Worm (Caenorhabditis elegans): ENCODE measurements around the gene mak-1.

The mak-1 gene

DNA sequence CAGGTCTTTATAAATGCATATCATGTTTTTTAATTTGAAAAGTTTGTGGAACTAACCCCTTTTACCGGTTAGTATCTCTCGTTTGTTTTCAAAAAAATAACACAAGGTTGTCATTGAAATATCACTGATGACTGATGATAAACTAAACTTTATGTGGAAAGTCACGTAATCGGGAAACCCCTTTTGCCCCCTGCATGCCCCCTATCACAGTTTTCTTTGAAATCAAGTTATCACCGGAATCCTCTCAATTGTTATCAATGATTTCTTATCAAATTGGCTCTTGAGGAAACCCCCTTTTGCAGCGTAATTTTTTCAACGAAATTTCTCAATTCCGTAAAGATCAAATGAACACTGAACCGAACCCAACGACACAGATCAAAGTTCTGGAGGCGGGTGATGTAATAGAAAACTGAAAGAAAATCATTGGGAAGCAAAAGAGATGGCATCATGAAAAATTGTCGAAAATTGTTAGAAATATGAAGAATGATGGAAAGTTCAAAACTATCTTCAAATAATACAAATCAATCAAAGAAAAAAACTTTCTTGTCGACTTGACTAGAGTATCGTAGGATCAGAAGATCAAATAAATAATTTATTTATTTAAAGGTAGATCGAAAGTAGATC lies 3.4 kb upstream of the mak-1 start (continued):
- TF ChIP-seq ceh-8 (GFP tag; optimal IDR thresholded peaks at IDR 0.05), result no peak
- TF ChIP-seq unc-98 (GFP tag; IDR thresholded peaks at IDR 0.05), result no peak
- TF ChIP-seq rnt-1 (tag; optimal IDR thresholded peaks at IDR 0.05), result no peak
- TF ChIP-seq hlh-4 (tag; optimal IDR thresholded peaks at IDR 0.05), result no peak
- no peak for TF ChIP-seq Y116A8C.19 (tag; optimal IDR thresholded peaks at IDR 0.05; ENCODE audit: borderline replicate concordance)
- no peak for TF ChIP-seq dpl-1 (GFP tag; optimal IDR thresholded peaks at IDR 0.05)
- TF ChIP-seq vab-15 (tag; optimal IDR thresholded peaks at IDR 0.05), result no peak

DNA sequence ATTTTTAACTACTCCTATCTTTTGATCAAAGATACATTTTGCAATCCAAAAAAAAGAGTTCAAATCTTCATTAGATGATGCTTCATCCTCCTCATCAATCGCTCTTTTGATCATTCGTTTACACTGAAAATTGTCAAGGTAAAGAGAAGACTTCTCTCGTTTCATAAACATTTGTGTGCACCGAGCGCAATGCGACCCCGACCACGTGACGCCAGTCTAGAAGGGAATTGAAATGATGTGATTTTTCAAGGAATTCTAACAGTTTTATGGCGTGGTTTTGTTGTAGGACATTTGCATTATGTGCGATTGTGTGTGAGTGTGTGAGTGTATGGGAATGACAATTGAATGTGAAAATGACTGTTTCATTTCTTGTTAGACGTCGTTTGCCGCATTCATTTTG lies 2.6 kb upstream of the mak-1 start:
- TF ChIP-seq mep-1 (tag; optimal IDR thresholded peaks at IDR 0.05) (peak; percentile 18), sptf-1 (tag; optimal IDR thresholded peaks at IDR 0.05) (no peak), nhr-84 (tag; optimal IDR thresholded peaks at IDR 0.05) (no peak), lsy-2 (tag; optimal IDR thresholded peaks at IDR 0.05) (peak; percentile 25 to 53), C04F5.9 (tag; optimal IDR thresholded peaks at IDR 0.05) (no peak), efl-3 (GFP tag; optimal IDR thresholded peaks at IDR 0.05) (no peak), tlp-1 (tag; optimal IDR thresholded peaks at IDR 0.05) (no peak), C34B4.2 (tag; optimal IDR thresholded peaks at IDR 0.05) (no peak), ama-1 (optimal IDR thresholded peaks at IDR 0.05) (no peak), ceh-90 (tag; optimal IDR thresholded peaks at IDR 0.05) (no peak), ceh-88 (GFP tag; IDR thresholded peaks at IDR 0.05) (no peak), unc-62 (GFP tag; optimal IDR thresholded peaks at IDR 0.05) (no peak), fos-1 (tag; optimal IDR thresholded peaks at IDR 0.05) (no peak), zag-1 (tag; optimal IDR thresholded peaks at IDR 0.05) (no peak), xbp-1 (tag; optimal IDR thresholded peaks at IDR 0.05) (peak; percentile 2), snpc-4 (tag; optimal IDR thresholded peaks at IDR 0.05) (no peak), hlh-4 (tag; optimal IDR thresholded peaks at IDR 0.05) (no peak), irx-1 (tag; optimal IDR thresholded peaks at IDR 0.05) (peak; percentile 7), lin-35 (GFP tag; optimal IDR thresholded peaks at IDR 0.05) (peak; percentile 4 to 55), nhr-237 (tag; optimal IDR thresholded peaks at IDR 0.05) (no peak), mdl-1 (tag; optimal IDR thresholded peaks at IDR 0.05) (peak in 1 of 2 experiments; percentile 86), hlh-17 (GFP tag; optimal IDR thresholded peaks at IDR 0.05; ENCODE audit: borderline replicate concordance) (no peak), hpl-2 (GFP tag; optimal IDR thresholded peaks at IDR 0.05) (no peak), C16A3.4 (tag; optimal IDR thresholded peaks at IDR 0.05) (no peak), nhr-71 (tag; optimal IDR thresholded peaks at IDR 0.05) (peak; percentile 79), ztf-11 (tag; optimal IDR thresholded peaks at IDR 0.05) (no peak), nhr-19 (GFP tag; conservative IDR thresholded peaks at IDR 0.05) (peak; percentile 72), nhr-12 (tag; optimal IDR thresholded peaks at IDR 0.05) (no peak), lin-39 (tag; optimal IDR thresholded peaks at IDR 0.05) (no peak), lir-3 (tag; optimal IDR thresholded peaks at IDR 0.05; ENCODE audit: poor library complexity) (peak; percentile 48), tbx-2 (tag; optimal IDR thresholded peaks at IDR 0.05) (peak; percentile 14), rnt-1 (tag; optimal IDR thresholded peaks at IDR 0.05) (peak; percentile 75), ceh-82 (tag; optimal IDR thresholded peaks at IDR 0.05) (no peak), lin-14 (GFP tag; optimal IDR thresholded peaks at IDR 0.05) (peak; percentile 74), elt-3 (tag; optimal IDR thresholded peaks at IDR 0.05) (no peak), alr-1 (tag; optimal IDR thresholded peaks at IDR 0.05; ENCODE audit: borderline replicate concordance) (no peak), blmp-1 (tag; optimal IDR thresholded peaks at IDR 0.05) (no peak), efl-1 (optimal IDR thresholded peaks at IDR 0.05) (peak in 1 of 2 experiments; percentile 11), efl-1 (GFP tag; optimal IDR thresholded peaks at IDR 0.05 in 1 of 2) (peak in 1 of 2 experiments; percentile 74), nhr-85 (tag) (peak; percentile 78), fkh-4 (tag; optimal IDR thresholded peaks at IDR 0.05; ENCODE audit: borderline replicate concordance) (no peak), mab-9 (GFP tag; IDR thresholded peaks at IDR 0.05) (no peak), nhr-47 (tag; optimal IDR thresholded peaks at IDR 0.05) (peak; percentile 2), ztf-4 (tag; optimal IDR thresholded peaks at IDR 0.05) (peak; percentile 8), nhr-90 (tag; optimal IDR thresholded peaks at IDR 0.05; ENCODE audit: poor library complexity) (no peak), elt-2 (tag; optimal IDR thresholded peaks at IDR 0.05) (peak; percentile 3)
